Worm (Caenorhabditis elegans) whole organism, dauer: ENCODE measurements around the gene Y76A2B.4.
"Not testable (repeated sequence)": the region's sequence is repeated elsewhere in the genome, so short reads cannot be mapped to it uniquely, and the experiment has no call there.

Experiments used
- unc-62 ChIP-seq: sonication (generic microtip); optimal IDR thresholded peaks from 2 replicates; lab custom pipeline; 2017; ENCODE audit warnings: missing biosample characterization, missing genetic modification reagents, missing genetic modification characterization

Y76A2B.4 gene

DNA sequence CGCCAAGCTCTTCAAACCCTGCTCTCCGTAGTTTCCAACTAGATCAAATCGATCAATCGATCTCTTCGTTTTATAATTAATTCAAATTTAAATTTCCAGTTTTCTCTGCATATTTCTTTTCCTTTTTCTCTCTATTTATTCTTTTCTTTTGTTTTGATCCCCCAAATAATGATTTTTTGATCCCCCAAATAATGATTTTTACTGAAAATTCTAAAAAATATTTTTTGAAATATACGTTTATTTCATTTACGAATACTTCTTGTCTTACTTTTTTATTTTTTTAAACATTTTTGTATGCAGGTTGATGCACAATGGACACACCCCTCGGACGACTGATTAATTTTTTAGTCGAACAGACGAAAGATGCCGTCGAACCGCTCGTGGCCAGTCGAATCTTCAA is 43.2 kb downstream of the Y76A2B.4 start, which contains the start of gene T28A8.4:
T28A8.4 (plus strand) TSS at position 301 of the 400 bp plus-strand sequence.
- TF ChIP-seq unc-62 (GFP tag; lab: Kevin White, UChicago), result no peak

DNA sequence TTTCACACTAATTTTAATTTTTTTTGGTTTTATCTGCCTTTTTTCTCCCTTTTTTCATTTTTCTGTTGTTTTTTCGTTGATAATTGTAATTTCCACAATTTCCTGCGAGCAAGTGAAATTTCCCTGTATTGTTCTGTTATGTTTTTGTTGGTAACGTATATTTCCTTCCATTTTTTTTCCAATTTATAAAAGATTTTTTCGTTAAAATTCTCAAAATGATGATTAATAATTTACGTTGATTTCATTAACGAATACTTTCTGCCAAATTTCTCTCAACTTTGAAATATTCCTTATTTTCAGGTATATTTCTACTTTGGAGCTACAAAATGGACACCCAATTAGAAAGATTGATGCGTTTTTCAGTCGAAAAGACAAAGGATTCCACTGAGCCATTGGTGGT is 44.1 kb downstream of the Y76A2B.4 start, which contains the start of gene T28A8.8:
T28A8.8 (plus strand) TSS at position 301 of the 400 bp plus-strand sequence.
- no peak for TF ChIP-seq unc-62 (GFP tag; lab: Kevin White, UChicago)

DNA sequence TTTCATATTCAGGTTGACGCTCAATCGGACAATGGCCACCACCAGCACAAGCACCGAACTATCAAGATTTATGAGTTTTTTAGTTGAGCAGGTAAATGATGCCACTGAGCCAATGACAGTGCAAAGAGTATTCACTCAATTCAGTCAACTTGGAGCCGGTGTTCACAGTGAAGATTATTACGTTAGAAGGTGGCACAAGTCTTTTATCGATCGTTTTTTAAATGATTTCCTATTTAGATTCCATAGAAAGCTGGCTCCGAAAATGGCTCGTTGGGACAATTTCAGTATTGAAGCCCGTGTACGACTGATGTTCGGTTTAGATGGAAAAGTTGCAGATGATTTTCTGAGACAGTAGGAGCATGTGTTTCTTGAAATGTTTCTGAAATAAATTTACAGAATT is 45.0 kb downstream of the Y76A2B.4 start, which contains the start of gene T28A8.5:
T28A8.5 (plus strand) TSS at position 32 of the 400 bp plus-strand sequence.
- no peak for TF ChIP-seq unc-62 (GFP tag; lab: Kevin White, UChicago)

DNA sequence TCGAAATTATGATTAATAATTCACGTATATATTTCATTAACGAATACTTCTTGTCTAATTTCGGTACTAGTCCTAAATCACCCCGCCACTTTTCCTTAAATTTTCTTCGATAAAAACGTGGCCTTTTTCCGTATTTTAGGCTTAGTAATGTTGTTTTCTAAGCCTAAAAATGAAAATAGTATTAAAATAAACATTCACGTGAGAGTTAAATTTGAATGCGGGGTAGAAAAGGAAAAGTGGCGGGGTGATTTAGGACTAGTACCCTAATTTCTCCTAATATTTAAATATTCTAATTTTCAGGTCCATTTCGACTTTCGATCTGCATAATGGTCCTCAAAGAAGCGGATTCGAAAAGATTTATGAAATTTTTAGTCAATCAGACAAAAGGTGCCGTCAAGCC is 47.7 kb downstream of the Y76A2B.4 start, which contains the start of gene T28A8.6:
T28A8.6 (plus strand) TSS at position 301 of the 400 bp plus-strand sequence.
- not testable (repeated sequence) for TF ChIP-seq unc-62 (GFP tag; lab: Kevin White, UChicago)

DNA sequence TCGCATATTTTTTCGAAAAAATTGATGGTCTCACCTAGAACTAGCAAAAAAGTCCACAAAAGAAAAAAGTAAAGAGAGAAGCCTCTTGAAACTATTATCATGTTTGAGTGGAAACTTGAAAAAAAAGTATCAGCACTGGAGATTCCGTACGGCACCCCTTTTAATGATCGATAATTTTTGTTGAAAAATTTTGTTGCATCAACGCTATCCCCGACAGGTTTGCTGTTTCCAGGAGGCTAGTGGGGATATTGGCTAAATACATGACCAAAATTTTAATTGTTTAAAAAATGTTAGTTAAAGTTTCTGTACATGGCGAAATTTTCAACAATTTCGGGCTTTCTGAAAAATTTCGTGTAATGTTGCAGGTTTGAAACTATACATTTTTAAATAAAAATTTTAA is 51.0 kb downstream of the Y76A2B.4 start, which contains the start of gene T28A8.2:
T28A8.2 (minus strand) TSS at position 101 of the 400 bp plus-strand sequence.
- TF ChIP-seq unc-62 (GFP tag; lab: Kevin White, UChicago), result no peak
